Worm (Caenorhabditis elegans) whole organism, early embryonic: ENCODE data around the gene F23H11.2.

Experiments used
- B0310.2 ChIP-seq: sonication (generic microtip); optimal IDR thresholded peaks from 2 replicates; lab custom pipeline; 2016; ENCODE audit warnings: mild to moderate bottlenecking, missing genetic modification characterization, missing compliant biosample characterization
- F13C5.2 ChIP-seq: sonication (generic microtip); optimal IDR thresholded peaks from 2 replicates; lab custom pipeline; 2017; ENCODE audit warnings: mild to moderate bottlenecking, missing genetic modification characterization, inconsistent platforms, missing compliant biosample characterization
- aly-1 ChIP-seq: sonication (generic microtip); optimal IDR thresholded peaks from 2 replicates; lab custom pipeline; 2016; ENCODE audit warnings: missing genetic modification characterization, missing compliant biosample characterization
- ama-1 ChIP-seq: fragments of 150-350 bp; optimal IDR thresholded peaks from 2 replicates; lab custom pipeline; 2014
- ceh-13 ChIP-seq: fragments of 200-800 bp; sonication (Bioruptor generic); optimal IDR thresholded peaks from 2 replicates; lab custom pipeline; 2018; ENCODE audit warnings: mild to moderate bottlenecking, missing genetic modification characterization, missing compliant biosample characterization
- ceh-36 ChIP-seq: sonication (generic microtip); optimal IDR thresholded peaks from 2 replicates; lab custom pipeline; 2016; ENCODE audit warnings: missing genetic modification characterization, inconsistent platforms, missing compliant biosample characterization
- ets-7 ChIP-seq: sonication (generic microtip); optimal IDR thresholded peaks from 2 replicates; lab custom pipeline; 2016; ENCODE audit warnings: missing genotype, missing genetic modification characterization, missing compliant biosample characterization
- flt-1 ChIP-seq: fragments of 200-800 bp; sonication (Bioruptor generic); IDR thresholded peaks from 2 replicates; pipeline ENCODE4 v1.3.6; 2022; ENCODE audit warnings: missing genetic modification characterization, missing compliant biosample characterization
- hmbx-1 ChIP-seq: sonication (generic microtip); optimal IDR thresholded peaks from 2 replicates; lab custom pipeline; 2016; ENCODE audit warnings: mild to moderate bottlenecking, missing genetic modification characterization, missing compliant biosample characterization
- hmg-4 ChIP-seq: fragments of 200-800 bp; sonication (Bioruptor generic); optimal IDR thresholded peaks from 2 replicates; lab custom pipeline; 2018; ENCODE audit warnings: mild to moderate bottlenecking, missing genetic modification characterization, missing compliant biosample characterization
- hnd-1 ChIP-seq: sonication (generic microtip); optimal IDR thresholded peaks from 2 replicates; lab custom pipeline; 2016; ENCODE audit warnings: missing genetic modification characterization, missing compliant biosample characterization
- pes-1 ChIP-seq: fragments of 200-800 bp; sonication (Bioruptor generic); IDR thresholded peaks from 2 replicates; pipeline ENCODE4 v1.3.6; 2022; ENCODE audit warnings: missing genetic modification reagents, missing genetic modification characterization, missing compliant biosample characterization
- scrt-1 ChIP-seq: fragments of 200-800 bp; sonication (Bioruptor generic); IDR thresholded peaks from 2 replicates; pipeline ENCODE4 v1.3.6; 2022; ENCODE audit warnings: missing genetic modification characterization, missing compliant biosample characterization
- sea-1 ChIP-seq: fragments of 200-800 bp; sonication (Bioruptor generic); conservative IDR thresholded peaks from 2 replicates; pipeline ENCODE4 v1.3.6; 2022; ENCODE audit warnings: missing genetic modification characterization, missing compliant biosample characterization
- tbx-11 ChIP-seq: fragments of 200-800 bp; sonication (Bioruptor generic); IDR thresholded peaks from 2 replicates; pipeline ENCODE4 v1.3.6; 2022; ENCODE audit warnings: missing genetic modification characterization, missing compliant biosample characterization
- tbx-37 ChIP-seq: fragments of 200-800 bp; sonication (Bioruptor generic); conservative IDR thresholded peaks from 2 replicates; pipeline ENCODE4 v1.3.6; 2022; ENCODE audit warnings: missing genetic modification reagents, missing genetic modification characterization, missing compliant biosample characterization
- tra-4 ChIP-seq: sonication (generic microtip); optimal IDR thresholded peaks from 2 replicates; lab custom pipeline; 2017; ENCODE audit warnings: missing genetic modification characterization, missing compliant biosample characterization

Gene F23H11.2

ce11 chrIII:941958-942357, 46.4 kb downstream of the F23H11.2 start:
- no peak for TF ChIP-seq tra-4 (tag; lab: Kevin White, UChicago)
- no peak for TF ChIP-seq ama-1 (lab: Kevin White, UChicago)
- TF ChIP-seq tbx-11 (GFP tag; lab: Robert Waterston, UW): no peak
- TF ChIP-seq pes-1 (GFP tag; lab: Robert Waterston, UW): no peak
- no peak for TF ChIP-seq ceh-13 (GFP tag; lab: Kevin White, UChicago)
- no peak for TF ChIP-seq tbx-37 (GFP tag; lab: Robert Waterston, UW)
- no peak for TF ChIP-seq flt-1 (GFP tag; lab: Robert Waterston, UW)
- TF ChIP-seq aly-1 (tag; lab: Kevin White, UChicago): no peak
- no peak for TF ChIP-seq ets-7 (tag; lab: Kevin White, UChicago)
- TF ChIP-seq B0310.2 (tag; lab: Kevin White, UChicago): no peak
- no peak for TF ChIP-seq ceh-36 (tag; lab: Kevin White, UChicago)
- TF ChIP-seq F13C5.2 (tag; lab: Kevin White, UChicago): no peak
- no peak for TF ChIP-seq scrt-1 (GFP tag; lab: Robert Waterston, UW)
- TF ChIP-seq hmbx-1 (tag; lab: Kevin White, UChicago): no peak
- no peak for TF ChIP-seq hnd-1 (tag; lab: Kevin White, UChicago)
- no peak for TF ChIP-seq sea-1 (GFP tag; lab: Robert Waterston, UW)
- TF ChIP-seq hmg-4 (GFP tag; lab: Kevin White, UChicago): no peak

ce11 chrIII:943426-943927, 47.9 kb downstream of the F23H11.2 start, which contains the start of gene fbxa-59:
Gene fbxa-59 (minus strand): TSS chrIII:943476.
- TF ChIP-seq hnd-1 (tag; lab: Kevin White, UChicago) (no peak), ets-7 (tag; lab: Kevin White, UChicago) (no peak), ceh-13 (GFP tag; lab: Kevin White, UChicago) (no peak), F13C5.2 (tag; lab: Kevin White, UChicago) (no peak), tra-4 (tag; lab: Kevin White, UChicago) (no peak), B0310.2 (tag; lab: Kevin White, UChicago) (no peak), ceh-36 (tag; lab: Kevin White, UChicago) (no peak), scrt-1 (GFP tag; lab: Robert Waterston, UW) (no peak), hmg-4 (GFP tag; lab: Kevin White, UChicago) (no peak)

ce11 chrIII:946250-946725, 50.7 kb downstream of the F23H11.2 start, which contains the start of gene fbxa-60:
Gene fbxa-60 (minus strand): TSS chrIII:946300.
- TF ChIP-seq ceh-36 (tag; lab: Kevin White, UChicago): no peak
- no peak for TF ChIP-seq ceh-13 (GFP tag; lab: Kevin White, UChicago)
- TF ChIP-seq tbx-37 (GFP tag; lab: Robert Waterston, UW): no peak
